Fruit fly (Drosophila melanogaster) whole organism, embryonic: ENCODE data around the gene witty.

Source experiments
- Antp ChIP-seq: fragments of 200-800 bp; sonication (Bioruptor generic); optimal IDR thresholded peaks from 3 replicates; lab custom pipeline; 2016; ENCODE audit warnings: missing biosample characterization, missing genetic modification characterization
- Bteb2 ChIP-seq: fragments of 200-800 bp; sonication (Bioruptor generic); optimal IDR thresholded peaks from 2 replicates; lab custom pipeline; 2016; ENCODE audit warnings: missing biosample characterization, missing genetic modification characterization
- CG10979 ChIP-seq: fragments of 200-800 bp; sonication (Bioruptor generic); optimal IDR thresholded peaks from 2 replicates; lab custom pipeline; 2018; ENCODE audit warnings: missing biosample characterization, mild to moderate bottlenecking, missing genetic modification characterization, moderate library complexity
- CG11093 ChIP-seq: fragments of 200-800 bp; sonication (Bioruptor generic); IDR thresholded peaks from 3 replicates; pipeline ENCODE4 v1.3.6; 2022; ENCODE audit warnings: missing biosample characterization, missing genetic modification characterization
- CG11696 ChIP-seq: fragments of 200-800 bp; sonication (Bioruptor generic); IDR thresholded peaks from 2 replicates; pipeline ENCODE4 v1.3.6; 2022; ENCODE audit warnings: missing biosample characterization, missing genetic modification characterization
- CG12391 ChIP-seq: fragments of 200-800 bp; sonication (Bioruptor generic); optimal IDR thresholded peaks from 3 replicates; lab custom pipeline; 2018; ENCODE audit warnings: missing biosample characterization, mild to moderate bottlenecking, missing genetic modification characterization, moderate library complexity
- CG12942 ChIP-seq: fragments of 200-800 bp; sonication (Bioruptor generic); optimal IDR thresholded peaks from 3 replicates; lab custom pipeline; 2016; ENCODE audit warnings: missing biosample characterization, missing genetic modification characterization
- CG15011 ChIP-seq: fragments of 200-800 bp; sonication (Bioruptor generic); optimal IDR thresholded peaks from 3 replicates; lab custom pipeline; 2018; ENCODE audit warnings: missing biosample characterization, mild to moderate bottlenecking, missing genetic modification characterization
- CG1529 ChIP-seq: fragments of 200-800 bp; sonication (Bioruptor generic); optimal IDR thresholded peaks from 3 replicates; lab custom pipeline; 2018; ENCODE audit warnings: missing biosample characterization, missing genetic modification characterization
- CG15696 ChIP-seq: fragments of 200-800 bp; sonication (Bioruptor generic); optimal IDR thresholded peaks from 2 replicates; lab custom pipeline; 2019; ENCODE audit warnings: missing biosample characterization, mild to moderate bottlenecking, missing genetic modification characterization, moderate library complexity
- CG1602 ChIP-seq: fragments of 200-800 bp; sonication (Bioruptor generic); optimal IDR thresholded peaks from 3 replicates; lab custom pipeline; 2016; ENCODE audit warnings: missing biosample characterization, missing genetic modification characterization
- CG16815 ChIP-seq: fragments of 200-800 bp; sonication (Bioruptor generic); optimal IDR thresholded peaks from 3 replicates; lab custom pipeline; 2017; ENCODE audit warnings: missing biosample characterization, mild to moderate bottlenecking, missing genetic modification characterization
- CG17186 ChIP-seq: fragments of 200-800 bp; sonication (Bioruptor generic); optimal IDR thresholded peaks from 3 replicates; lab custom pipeline; 2017; ENCODE audit warnings: missing biosample characterization, missing genetic modification reagents, missing genetic modification characterization
- CG17361 ChIP-seq: fragments of 200-800 bp; sonication (Bioruptor generic); IDR thresholded peaks from 3 replicates; pipeline ENCODE4 v1.3.6; 2022; ENCODE audit warnings: missing biosample characterization, missing genetic modification characterization
- CG1832 ChIP-seq: fragments of 200-800 bp; sonication (Bioruptor generic); optimal IDR thresholded peaks from 2 replicates; lab custom pipeline; 2017; ENCODE audit warnings: missing biosample characterization, mild to moderate bottlenecking, missing genetic modification characterization, inconsistent platforms
- CG18619 ChIP-seq: fragments of 200-800 bp; sonication (Bioruptor generic); optimal IDR thresholded peaks from 3 replicates; lab custom pipeline; 2017; ENCODE audit warnings: missing biosample characterization, mild to moderate bottlenecking, missing genetic modification characterization
- CG2199 ChIP-seq: fragments of 200-800 bp; sonication (Bioruptor generic); IDR thresholded peaks from 3 replicates; pipeline ENCODE4 v1.3.6; 2022; ENCODE audit warnings: missing biosample characterization, missing genetic modification characterization
- CG4820 ChIP-seq: fragments of 200-800 bp; sonication (Bioruptor generic); optimal IDR thresholded peaks from 3 replicates; lab custom pipeline; 2016; ENCODE audit warnings: missing biosample characterization, missing genetic modification characterization
- CG5180 ChIP-seq: fragments of 200-800 bp; sonication (Bioruptor generic); optimal IDR thresholded peaks from 3 replicates; lab custom pipeline; 2017; ENCODE audit warnings: missing biosample characterization, missing genetic modification characterization, mild to moderate bottlenecking, moderate library complexity, missing genetic modification reagents
- CG6254 ChIP-seq: fragments of 200-800 bp; sonication (Bioruptor generic); optimal IDR thresholded peaks from 3 replicates; lab custom pipeline; 2017; ENCODE audit warnings: mild to moderate bottlenecking, missing biosample characterization, missing genetic modification reagents, missing genetic modification characterization
- CG7928 ChIP-seq: fragments of 200-800 bp; sonication (Bioruptor generic); optimal IDR thresholded peaks from 2 replicates; lab custom pipeline; 2017; ENCODE audit warnings: missing biosample characterization, mild to moderate bottlenecking, missing genetic modification characterization
- CG8359 ChIP-seq: fragments of 200-800 bp; sonication (Bioruptor generic); optimal IDR thresholded peaks from 2 replicates; lab custom pipeline; 2017; ENCODE audit warnings: missing biosample characterization, mild to moderate bottlenecking, missing genetic modification characterization, borderline replicate concordance
- CG8924 ChIP-seq: fragments of 200-800 bp; optimal IDR thresholded peaks from 3 replicates; lab custom pipeline; 2019; ENCODE audit warnings: missing biosample characterization, mild to moderate bottlenecking, missing genetic modification characterization, moderate library complexity
- Camta ChIP-seq: fragments of 200-800 bp; sonication (Bioruptor generic); optimal IDR thresholded peaks from 2 replicates; lab custom pipeline; 2016; ENCODE audit warnings: missing biosample characterization, missing genetic modification characterization
- Dfd ChIP-seq, 2 experiments: fragments of >200 bp; optimal IDR thresholded peaks; 2 replicates each; lab custom pipeline; 2017; ENCODE audit warnings: missing biosample characterization in 2 of 2, missing genetic modification characterization in 2 of 2
- Dip2 ChIP-seq: fragments of 200-800 bp; sonication (Bioruptor generic); IDR thresholded peaks from 2 replicates; pipeline ENCODE4 v1.3.6; 2022; ENCODE audit warnings: missing biosample characterization, missing genetic modification characterization
- Doc2 ChIP-seq: fragments of 200-800 bp; sonication (Bioruptor generic); IDR thresholded peaks from 2 replicates; pipeline ENCODE4 v1.3.6; 2022; ENCODE audit warnings: missing biosample characterization, missing genetic modification characterization
- HLH3B ChIP-seq: fragments of 200-800 bp; sonication (Bioruptor generic); IDR thresholded peaks from 2 replicates; pipeline ENCODE4 v1.3.6; 2022; ENCODE audit warnings: missing biosample characterization, missing genetic modification characterization
- HmgD ChIP-seq: fragments of 200-800 bp; sonication (Bioruptor generic); optimal IDR thresholded peaks from 3 replicates; lab custom pipeline; 2016; ENCODE audit warnings: missing biosample characterization, missing genetic modification characterization
- Hmr ChIP-seq: fragments of 200-800 bp; sonication (Bioruptor generic); optimal IDR thresholded peaks from 3 replicates; lab custom pipeline; 2017; ENCODE audit warnings: mild to moderate bottlenecking, missing biosample characterization, missing genetic modification reagents, missing genetic modification characterization
- Hr39 ChIP-seq: fragments of >200 bp; optimal IDR thresholded peaks from 2 replicates; lab custom pipeline; 2017
- Lim3 ChIP-seq: fragments of 200-800 bp; sonication (Bioruptor generic); IDR thresholded peaks from 2 replicates; pipeline ENCODE4 v1.3.6; 2022; ENCODE audit warnings: missing biosample characterization, missing genetic modification characterization
- Neu2 ChIP-seq: fragments of 200-800 bp; sonication (Bioruptor generic); optimal IDR thresholded peaks from 3 replicates; lab custom pipeline; 2016; ENCODE audit warnings: missing biosample characterization, missing genetic modification characterization, borderline replicate concordance
- Pdp1 ChIP-seq, 2 experiments: fragments of 200-800 bp; sonication (Bioruptor generic); optimal IDR thresholded peaks; 3 replicates each; lab custom pipeline; 2016; ENCODE audit warnings: missing biosample characterization in 2 of 2, missing genetic modification characterization in 2 of 2, mild to moderate bottlenecking in 1 of 2, moderate library complexity in 1 of 2
- bab2 ChIP-seq: fragments of 200-800 bp; sonication (Bioruptor generic); optimal IDR thresholded peaks from 2 replicates; lab custom pipeline; 2016; ENCODE audit warnings: missing biosample characterization, missing genetic modification characterization
- cg ChIP-seq: fragments of 200-800 bp; sonication (Bioruptor generic); optimal IDR thresholded peaks from 3 replicates; lab custom pipeline; 2019; ENCODE audit warnings: missing biosample characterization, mild to moderate bottlenecking, missing genetic modification characterization, moderate library complexity
- ems ChIP-seq: fragments of 200-800 bp; sonication (Bioruptor generic); optimal IDR thresholded peaks from 3 replicates; lab custom pipeline; 2016; ENCODE audit warnings: missing biosample characterization, missing genetic modification characterization
- fd3F ChIP-seq: fragments of 200-800 bp; sonication (Bioruptor generic); optimal IDR thresholded peaks from 2 replicates; lab custom pipeline; 2018; ENCODE audit warnings: missing biosample characterization, mild to moderate bottlenecking, missing genetic modification characterization, moderate library complexity
- fd96Cb ChIP-seq: fragments of 200-800 bp; sonication (Bioruptor generic); optimal IDR thresholded peaks from 2 replicates; lab custom pipeline; 2018; ENCODE audit warnings: missing biosample characterization, mild to moderate bottlenecking, missing genetic modification characterization, moderate library complexity
- fru ChIP-seq: fragments of >200 bp; optimal IDR thresholded peaks from 2 replicates; lab custom pipeline; 2017
- gsb ChIP-seq: fragments of 200-800 bp; sonication (Bioruptor generic); IDR thresholded peaks from 2 replicates; pipeline ENCODE4 v1.3.6; 2022; ENCODE audit warnings: missing biosample characterization, missing genetic modification characterization
- jing ChIP-seq: fragments of 200-800 bp; sonication (Bioruptor generic); optimal IDR thresholded peaks from 2 replicates; lab custom pipeline; 2018; ENCODE audit warnings: missing biosample characterization, mild to moderate bottlenecking, missing genetic modification characterization
- lmd ChIP-seq: fragments of 200-800 bp; sonication (Bioruptor generic); IDR thresholded peaks from 2 replicates; pipeline ENCODE4 v1.3.6; 2022; ENCODE audit warnings: missing biosample characterization, missing genetic modification characterization
- lola ChIP-seq, 3 experiments: fragments of >200 bp in 2 of 3; fragments of 200-800 bp in 1 of 3; sonication (Bioruptor generic) in 1 of 3; optimal IDR thresholded peaks; 2 replicates each; lab custom pipeline; 2017 to 2019; ENCODE audit warnings: missing biosample characterization in 3 of 3, missing genetic modification characterization in 3 of 3, mild to moderate bottlenecking in 1 of 3, moderate library complexity in 1 of 3
- mam ChIP-seq: fragments of 200-800 bp; sonication (Bioruptor generic); optimal IDR thresholded peaks from 3 replicates; lab custom pipeline; 2016; ENCODE audit warnings: missing biosample characterization, missing genetic modification characterization
- nau ChIP-seq: fragments of 200-800 bp; sonication (Bioruptor generic); optimal IDR thresholded peaks from 3 replicates; lab custom pipeline; 2017; ENCODE audit warnings: missing biosample characterization, mild to moderate bottlenecking, missing genetic modification characterization, missing genetic modification reagents
- seq ChIP-seq: fragments of 200-800 bp; sonication (Bioruptor generic); IDR thresholded peaks from 2 replicates; pipeline ENCODE4 v1.3.6; 2022; ENCODE audit warnings: missing biosample characterization, missing genetic modification characterization
- sima ChIP-seq: fragments of 200-800 bp; sonication (Bioruptor generic); optimal IDR thresholded peaks from 2 replicates; lab custom pipeline; 2016; ENCODE audit warnings: missing biosample characterization, missing genetic modification characterization
- trh ChIP-seq: fragments of 200-800 bp; sonication (Bioruptor generic); optimal IDR thresholded peaks from 2 replicates; lab custom pipeline; 2016; ENCODE audit warnings: missing biosample characterization, missing genetic modification characterization
- tup ChIP-seq: fragments of 200-800 bp; sonication (Bioruptor generic); optimal IDR thresholded peaks from 2 replicates; lab custom pipeline; 2016; ENCODE audit warnings: missing biosample characterization, mild to moderate bottlenecking, missing genetic modification characterization, moderate library complexity

Gene witty

DNA sequence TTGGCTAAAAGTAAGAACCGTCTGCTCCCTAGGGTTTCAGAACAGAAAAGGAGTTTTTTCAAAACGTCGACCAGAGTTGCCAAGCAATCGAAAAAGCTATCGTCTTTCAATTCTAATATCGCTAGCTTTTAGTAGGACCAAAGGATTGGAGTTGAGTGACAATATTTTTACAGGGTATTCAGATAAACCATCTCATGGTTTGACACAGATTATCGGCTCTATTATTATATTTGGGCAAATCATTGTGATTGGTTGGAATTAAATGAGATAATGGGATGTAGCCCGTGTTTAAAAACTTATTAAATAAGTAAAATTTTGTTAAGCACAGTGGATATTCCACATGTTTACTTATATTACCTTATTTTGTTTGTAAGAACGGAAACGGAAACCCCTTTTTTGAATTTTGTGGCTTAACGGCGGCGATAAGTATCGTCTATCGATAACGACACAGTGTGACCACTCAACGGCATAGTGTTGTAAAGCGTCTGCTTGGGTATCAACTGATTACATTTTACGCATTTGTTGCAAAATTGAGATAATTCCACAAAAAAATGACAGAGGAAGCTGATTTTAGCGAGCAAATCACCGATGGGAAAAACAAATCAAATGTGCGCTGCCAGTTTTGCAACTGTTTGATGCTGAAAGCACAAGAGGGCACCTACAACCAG lies 18.1 kb upstream of the witty start, which contains the start of the genes mtsh and strat (continued):
- TF ChIP-seq Hr39 (lab: Kevin White, UChicago), result no peak
- TF ChIP-seq CG10979, result peak; percentile 55
- no peak for TF ChIP-seq HmgD
- peak; percentile 33; the same call in 1 of the 2 replicates for TF ChIP-seq gsb
- peak; percentile 66 for TF ChIP-seq CG15011 (GFP tag; lab: Kevin White, UChicago)
- peak; percentile 51 for TF ChIP-seq Antp
- TF ChIP-seq ems (GFP tag; lab: Kevin White, UChicago), result peak; percentile 46
- no peak for TF ChIP-seq CG11093 (GFP tag; lab: Robert Waterston, UW)
- no peak for TF ChIP-seq CG16815 (GFP tag; lab: Kevin White, UChicago)
- peak in 1 of 3 experiments; percentile 19 for TF ChIP-seq lola (GFP tag; optimal IDR thresholded peaks at IDR 0.05; lab: Kevin White, UChicago)
- TF ChIP-seq nau, result no peak
- TF ChIP-seq cg, result no peak
- no peak for TF ChIP-seq seq (GFP tag; lab: Robert Waterston, UW)
- peak; percentile 56 for TF ChIP-seq sima (GFP tag; lab: Kevin White, UChicago)
- TF ChIP-seq CG17186 (GFP tag; lab: Kevin White, UChicago), result peak; percentile 40
- peak; percentile 59 for TF ChIP-seq mam (GFP tag; lab: Kevin White, UChicago)
- TF ChIP-seq CG2199 (GFP tag; lab: Robert Waterston, UW), result no peak
- TF ChIP-seq Doc2, result no peak
- TF ChIP-seq CG12391, result peak; percentile 56
- TF ChIP-seq Neu2, result no peak
- TF ChIP-seq fru (lab: Kevin White, UChicago), result no peak
- no peak for TF ChIP-seq CG12942
- no peak for TF ChIP-seq Dip2 (GFP tag; lab: Robert Waterston, UW)
- no peak for TF ChIP-seq tup (GFP tag; lab: Kevin White, UChicago)
- TF ChIP-seq CG1602, result no peak
- no peak for TF ChIP-seq CG15696 (tag; lab: Kevin White, UChicago)
- TF ChIP-seq Hmr (GFP tag; lab: Kevin White, UChicago), result peak; percentile 78
- TF ChIP-seq CG1529 (GFP tag; lab: Kevin White, UChicago), result no peak
- no peak for TF ChIP-seq Camta (GFP tag; lab: Kevin White, UChicago)
- no peak for TF ChIP-seq CG7928 (GFP tag; lab: Kevin White, UChicago)
- no peak for TF ChIP-seq Lim3 (GFP tag; lab: Robert Waterston, UW)
- TF ChIP-seq lmd (GFP tag; lab: Robert Waterston, UW), result no peak
- no peak for TF ChIP-seq trh (GFP tag; lab: Kevin White, UChicago)
- peak; percentile 22 for TF ChIP-seq CG8359 (GFP tag; lab: Kevin White, UChicago)
- TF ChIP-seq CG18619 (GFP tag; lab: Kevin White, UChicago), result peak; percentile 31
- TF ChIP-seq CG5180 (GFP tag; lab: Kevin White, UChicago), result peak; percentile 9
- TF ChIP-seq HLH3B, result peak; percentile 41; the same call in 1 of the 2 replicates
- TF ChIP-seq CG11696 (GFP tag; lab: Robert Waterston, UW), result 0 out of 2 replicates have a peak, but pooled peaks have one; percentile 37
- TF ChIP-seq CG1832 (GFP tag; lab: Kevin White, UChicago), result no peak
- TF ChIP-seq CG6254, result peak; percentile 30
- no peak for TF ChIP-seq Bteb2 (GFP tag; lab: Kevin White, UChicago)
- peak; percentile 16 for TF ChIP-seq CG8924 (tag; lab: Kevin White, UChicago)
- TF ChIP-seq jing (GFP tag; lab: Kevin White, UChicago), result peak; percentile 20
- peak; percentile 45 for TF ChIP-seq CG4820
- TF ChIP-seq fd96Cb, result no peak
- peak; percentile 45 for TF ChIP-seq bab2 (GFP tag; lab: Kevin White, UChicago)
- no peak for TF ChIP-seq Dfd (GFP tag; optimal IDR thresholded peaks at IDR 0.05; lab: Kevin White, UChicago)
- peak; percentile 73 for TF ChIP-seq CG17361
- peak in 1 of 2 experiments; percentile 8 for TF ChIP-seq Pdp1 (GFP tag; optimal IDR thresholded peaks at IDR 0.05; lab: Kevin White, UChicago)
- TF ChIP-seq fd3F, result peak; percentile 45
